Fruit fly (Drosophila melanogaster) whole organism, embryonic: ENCODE data around the gene CG7518.

ENCODE experiments used
- Atf6 ChIP-seq: fragments of 200-800 bp; sonication (Bioruptor generic); IDR thresholded peaks from 2 replicates; pipeline ENCODE4 v1.3.6; 2022; ENCODE audit warnings: missing biosample characterization, missing genetic modification characterization
- B-H2 ChIP-seq: fragments of 200-800 bp; sonication (Bioruptor generic); optimal IDR thresholded peaks from 2 replicates; lab custom pipeline; 2018; ENCODE audit warnings: missing biosample characterization, mild to moderate bottlenecking, missing genetic modification characterization
- BtbVII ChIP-seq: fragments of 200-800 bp; sonication (Bioruptor generic); optimal IDR thresholded peaks from 3 replicates; lab custom pipeline; 2017; ENCODE audit warnings: missing biosample characterization, mild to moderate bottlenecking, missing genetic modification characterization
- CG11398 ChIP-seq: fragments of 200-800 bp; sonication (Bioruptor generic); optimal IDR thresholded peaks from 2 replicates; lab custom pipeline; 2016; ENCODE audit warnings: missing biosample characterization, missing genetic modification characterization
- CG12659 ChIP-seq: fragments of 200-800 bp; sonication (Bioruptor generic); optimal IDR thresholded peaks from 3 replicates; lab custom pipeline; 2017; ENCODE audit warnings: mild to moderate bottlenecking, missing biosample characterization, missing genetic modification reagents, missing genetic modification characterization
- CG12942 ChIP-seq: fragments of 200-800 bp; sonication (Bioruptor generic); optimal IDR thresholded peaks from 3 replicates; lab custom pipeline; 2016; ENCODE audit warnings: missing biosample characterization, missing genetic modification characterization
- CG13296 ChIP-seq: fragments of 200-800 bp; sonication (Bioruptor generic); optimal IDR thresholded peaks from 3 replicates; lab custom pipeline; 2018; ENCODE audit warnings: missing biosample characterization, mild to moderate bottlenecking, missing genetic modification characterization
- CG14710 ChIP-seq: fragments of 200-800 bp; sonication (Bioruptor generic); optimal IDR thresholded peaks from 3 replicates; lab custom pipeline; 2019; ENCODE audit warnings: missing biosample characterization, mild to moderate bottlenecking, missing genetic modification characterization, moderate library complexity
- CG15269 ChIP-seq: fragments of 200-800 bp; sonication (Bioruptor generic); optimal IDR thresholded peaks from 2 replicates; lab custom pipeline; 2018; ENCODE audit warnings: missing biosample characterization, mild to moderate bottlenecking, missing genetic modification characterization, moderate library complexity
- CG31365 ChIP-seq: fragments of 200-800 bp; sonication (Bioruptor generic); optimal IDR thresholded peaks from 2 replicates; lab custom pipeline; 2018; ENCODE audit warnings: missing biosample characterization, mild to moderate bottlenecking, missing genetic modification characterization
- CG3163 ChIP-seq: fragments of 200-800 bp; sonication (Bioruptor generic); optimal IDR thresholded peaks from 3 replicates; lab custom pipeline; 2016; ENCODE audit warnings: missing biosample characterization, missing genetic modification characterization
- CG3847 ChIP-seq: fragments of 200-800 bp; sonication (Bioruptor generic); IDR thresholded peaks from 2 replicates; pipeline ENCODE4 v1.3.6; 2022; ENCODE audit warnings: missing biosample characterization, missing genetic modification characterization
- CG6854 ChIP-seq: fragments of 200-800 bp; sonication (Bioruptor generic); optimal IDR thresholded peaks from 3 replicates; lab custom pipeline; 2017; ENCODE audit warnings: missing biosample characterization, mild to moderate bottlenecking, missing genetic modification characterization
- CG7271 ChIP-seq: fragments of 200-800 bp; sonication (Bioruptor generic); optimal IDR thresholded peaks from 2 replicates; lab custom pipeline; 2018; ENCODE audit warnings: missing biosample characterization, mild to moderate bottlenecking, missing genetic modification characterization, moderate library complexity
- CG8089 ChIP-seq: fragments of 200-800 bp; sonication (Bioruptor generic); optimal IDR thresholded peaks from 3 replicates; lab custom pipeline; 2016; ENCODE audit warnings: missing biosample characterization, missing genetic modification characterization
- CG9817 ChIP-seq: fragments of 200-800 bp; sonication (Bioruptor generic); optimal IDR thresholded peaks from 2 replicates; lab custom pipeline; 2018; ENCODE audit warnings: missing biosample characterization, mild to moderate bottlenecking, missing genetic modification characterization, moderate library complexity
- D ChIP-seq, 2 experiments: fragments of 200-800 bp in 1 of 2; fragments of >200 bp in 1 of 2; sonication (Bioruptor generic) in 1 of 2; optimal IDR thresholded peaks; 2 replicates in 1 of 2; 3 replicates in 1 of 2; lab custom pipeline; 2017; ENCODE audit warnings: mild to moderate bottlenecking in 1 of 2, missing biosample characterization in 1 of 2, missing genetic modification characterization in 1 of 2, missing genetic modification reagents in 1 of 2
- Dek ChIP-seq: fragments of 200-800 bp; sonication (Bioruptor generic); optimal IDR thresholded peaks from 3 replicates; lab custom pipeline; 2019; ENCODE audit warnings: missing biosample characterization, mild to moderate bottlenecking, missing genetic modification characterization, moderate library complexity
- Ets65A ChIP-seq: fragments of 200-800 bp; sonication (Bioruptor generic); peaks from one replicate; lab custom pipeline; 2016; ENCODE audit warnings: missing biosample characterization, missing genetic modification characterization
- Gsc ChIP-seq: fragments of 200-800 bp; sonication (Bioruptor generic); IDR thresholded peaks from 2 replicates; pipeline ENCODE4 v1.3.6; 2022; ENCODE audit warnings: missing biosample characterization, missing genetic modification characterization
- Jarid2 ChIP-seq: fragments of 200-800 bp; sonication (Bioruptor generic); optimal IDR thresholded peaks from 3 replicates; lab custom pipeline; 2017; ENCODE audit warnings: mild to moderate bottlenecking, missing biosample characterization, missing genetic modification reagents, missing genetic modification characterization
- Max ChIP-seq: fragments of 200-800 bp; sonication (Bioruptor generic); optimal IDR thresholded peaks from 2 replicates; lab custom pipeline; 2016; ENCODE audit warnings: missing biosample characterization, mild to moderate bottlenecking, missing genetic modification characterization
- Meics ChIP-seq: fragments of 200-800 bp; sonication (Bioruptor generic); optimal IDR thresholded peaks from 2 replicates; lab custom pipeline; 2017; ENCODE audit warnings: missing biosample characterization, mild to moderate bottlenecking, missing genetic modification characterization
- NFAT ChIP-seq: fragments of 200-800 bp; sonication (Bioruptor generic); IDR thresholded peaks from 2 replicates; pipeline ENCODE4 v1.3.6; 2022; ENCODE audit warnings: missing biosample characterization, missing genetic modification characterization
- Oaz ChIP-seq: fragments of 200-800 bp; sonication (Bioruptor generic); IDR thresholded peaks from 2 replicates; pipeline ENCODE4 v1.3.6; 2022; ENCODE audit warnings: missing biosample characterization, missing genetic modification characterization
- PHDP ChIP-seq: fragments of 200-800 bp; sonication (Bioruptor generic); optimal IDR thresholded peaks from 3 replicates; lab custom pipeline; 2018; ENCODE audit warnings: missing biosample characterization, mild to moderate bottlenecking, missing genetic modification characterization, moderate library complexity
- Sin3A ChIP-seq: fragments of >200 bp; optimal IDR thresholded peaks from 2 replicates; lab custom pipeline; 2018
- Trl ChIP-seq, 3 experiments: fragments of >200 bp in 2 of 3; fragments of 200-800 bp in 1 of 3; sonication (Bioruptor generic) in 1 of 3; optimal IDR thresholded peaks; 2 replicates in 1 of 3; 3 replicates in 2 of 3; lab custom pipeline; 2016 to 2017; ENCODE audit warnings: missing biosample characterization in 1 of 3, missing genetic modification characterization in 1 of 3
- caup ChIP-seq: fragments of 200-800 bp; sonication (Bioruptor generic); optimal IDR thresholded peaks from 3 replicates; lab custom pipeline; 2017; ENCODE audit warnings: missing biosample characterization, mild to moderate bottlenecking, missing genetic modification characterization, moderate library complexity; ENCODE audit not compliant: severe bottlenecking
- chif ChIP-seq, 2 experiments: fragments of 200-800 bp; sonication (Bioruptor generic); optimal IDR thresholded peaks; 3 replicates each; lab custom pipeline; 2016; ENCODE audit warnings: missing biosample characterization in 2 of 2, missing genetic modification characterization in 2 of 2
- ewg ChIP-seq: fragments of 200-800 bp; sonication (Bioruptor generic); optimal IDR thresholded peaks from 3 replicates; lab custom pipeline; 2017; ENCODE audit warnings: mild to moderate bottlenecking, missing biosample characterization, missing genetic modification reagents, missing genetic modification characterization
- grn ChIP-seq: fragments of 200-800 bp; sonication (Bioruptor generic); optimal IDR thresholded peaks from 3 replicates; lab custom pipeline; 2017; ENCODE audit warnings: missing biosample characterization, missing genetic modification characterization
- hth ChIP-seq: fragments of >200 bp; optimal IDR thresholded peaks from 2 replicates; lab custom pipeline; 2017; ENCODE audit warnings: inconsistent platforms
- kay ChIP-seq: fragments of 200-800 bp; sonication (Bioruptor generic); optimal IDR thresholded peaks from 2 replicates; lab custom pipeline; 2016; ENCODE audit warnings: missing biosample characterization, missing genetic modification characterization
- lola ChIP-seq, 3 experiments: fragments of >200 bp in 2 of 3; fragments of 200-800 bp in 1 of 3; sonication (Bioruptor generic) in 1 of 3; optimal IDR thresholded peaks; 2 replicates each; lab custom pipeline; 2017 to 2019; ENCODE audit warnings: missing biosample characterization in 3 of 3, missing genetic modification characterization in 3 of 3, mild to moderate bottlenecking in 1 of 3, moderate library complexity in 1 of 3
- mld ChIP-seq: fragments of 200-800 bp; sonication (Bioruptor generic); IDR thresholded peaks from 3 replicates; pipeline ENCODE4 v1.3.6; 2022; ENCODE audit warnings: missing biosample characterization, missing genetic modification characterization; ENCODE audit not compliant: partially characterized antibody
- nmo ChIP-seq: fragments of 200-800 bp; sonication (Bioruptor generic); optimal IDR thresholded peaks from 2 replicates; lab custom pipeline; 2018; ENCODE audit warnings: missing biosample characterization, mild to moderate bottlenecking, missing genetic modification characterization, moderate library complexity
- odd ChIP-seq: fragments of 200-800 bp; sonication (Bioruptor generic); optimal IDR thresholded peaks from 2 replicates; lab custom pipeline; 2017; ENCODE audit warnings: missing biosample characterization, mild to moderate bottlenecking, missing genetic modification characterization
- otp ChIP-seq: fragments of 200-800 bp; sonication (Bioruptor generic); IDR thresholded peaks from 3 replicates; pipeline ENCODE4, ENCODE4 v1.3.6; 2022; ENCODE audit warnings: missing biosample characterization, missing genetic modification characterization
- pb ChIP-seq: fragments of 200-800 bp; sonication (Bioruptor generic); optimal IDR thresholded peaks from 3 replicates; lab custom pipeline; 2016; ENCODE audit warnings: missing biosample characterization, missing genetic modification characterization
- rib ChIP-seq: fragments of 200-800 bp; sonication (Bioruptor generic); IDR thresholded peaks from 2 replicates; pipeline ENCODE4 v1.3.6; 2022; ENCODE audit warnings: missing biosample characterization, missing genetic modification characterization
- sd ChIP-seq: fragments of 200-800 bp; sonication (Bioruptor generic); optimal IDR thresholded peaks from 3 replicates; lab custom pipeline; 2018; ENCODE audit warnings: missing biosample characterization, mild to moderate bottlenecking, missing genetic modification characterization, moderate library complexity
- seq ChIP-seq: fragments of 200-800 bp; sonication (Bioruptor generic); IDR thresholded peaks from 2 replicates; pipeline ENCODE4 v1.3.6; 2022; ENCODE audit warnings: missing biosample characterization, missing genetic modification characterization
- sim ChIP-seq: fragments of 200-800 bp; sonication (Bioruptor generic); IDR thresholded peaks from 2 replicates; pipeline ENCODE4 v1.3.6; 2022; ENCODE audit warnings: missing biosample characterization, missing genetic modification characterization
- sna ChIP-seq: fragments of 200-800 bp; sonication (Bioruptor generic); IDR thresholded peaks from 2 replicates; pipeline ENCODE4 v1.3.6; 2022; ENCODE audit warnings: missing biosample characterization, missing genetic modification characterization; ENCODE audit not compliant: partially characterized antibody
- sug ChIP-seq: fragments of 200-800 bp; optimal IDR thresholded peaks from 2 replicates; lab custom pipeline; 2019; ENCODE audit warnings: missing biosample characterization, mild to moderate bottlenecking, missing genetic modification characterization, moderate library complexity
- tap ChIP-seq: fragments of 200-800 bp; optimal IDR thresholded peaks from 3 replicates; lab custom pipeline; 2019; ENCODE audit warnings: missing biosample characterization, mild to moderate bottlenecking, missing genetic modification characterization, moderate library complexity
- vvl ChIP-seq: fragments of 200-800 bp; sonication (Bioruptor generic); IDR thresholded peaks from 2 replicates; pipeline ENCODE4 v1.3.6; 2022; ENCODE audit warnings: missing biosample characterization, missing genetic modification characterization
- z ChIP-seq: fragments of 200-800 bp; sonication (Bioruptor generic); IDR thresholded peaks from 3 replicates; pipeline ENCODE4 v1.3.6; 2022; ENCODE audit warnings: missing biosample characterization, missing genetic modification characterization

The CG7518 gene

dm6 chr3R:13051298-13051723 is 53.4 kb downstream of the CG7518 start, which contains the start of gene CG7966 (continued):
- peak; percentile 83 for TF ChIP-seq Jarid2
- TF ChIP-seq CG8089 = no peak
- TF ChIP-seq Sin3A (lab: Kevin White, UChicago) = no peak
- 0 out of 2 replicates have a peak, but pooled peaks have one; percentile 33 for TF ChIP-seq sim (GFP tag; lab: Robert Waterston, UW)
- no peak for TF ChIP-seq Meics (GFP tag; lab: Kevin White, UChicago)
- 0 out of 3 replicates have a peak, but pooled peaks have one; percentile 41 for TF ChIP-seq otp (GFP tag; lab: Robert Waterston, UW)
- no peak for TF ChIP-seq rib (GFP tag; lab: Robert Waterston, UW)
- peak; percentile 27 for TF ChIP-seq CG31365 (tag; lab: Kevin White, UChicago)
- TF ChIP-seq caup (GFP tag; lab: Kevin White, UChicago) = peak; percentile 63
- TF ChIP-seq CG11398 = no peak
- no peak for TF ChIP-seq Gsc (GFP tag; lab: Robert Waterston, UW)
- TF ChIP-seq CG12659 (GFP tag; lab: Kevin White, UChicago) = no peak
- TF ChIP-seq CG13296 (GFP tag; lab: Kevin White, UChicago) = peak; percentile 19
- peak; percentile 42 for TF ChIP-seq B-H2 (GFP tag; lab: Kevin White, UChicago)
- TF ChIP-seq tap = peak; percentile 33
- peak; percentile 65 to 81 for TF ChIP-seq Trl (optimal IDR thresholded peaks at IDR 0.05; lab: Kevin White, UChicago)
- no peak for TF ChIP-seq Trl (GFP tag; optimal IDR thresholded peaks at IDR 0.05; lab: Kevin White, UChicago)
- no peak for TF ChIP-seq lola (GFP tag; optimal IDR thresholded peaks at IDR 0.05; lab: Kevin White, UChicago)
- TF ChIP-seq pb (GFP tag; lab: Kevin White, UChicago) = peak; percentile 91
- TF ChIP-seq D (optimal IDR thresholded peaks at IDR 0.05; lab: Kevin White, UChicago) = no peak
- TF ChIP-seq D (GFP tag; optimal IDR thresholded peaks at IDR 0.05; lab: Kevin White, UChicago) = no peak
- peak; percentile 32 for TF ChIP-seq CG6854 (GFP tag; lab: Kevin White, UChicago)
- no peak for TF ChIP-seq sna (GFP tag; lab: Robert Waterston, UW)
- TF ChIP-seq chif (GFP tag; optimal IDR thresholded peaks at IDR 0.05; lab: Kevin White, UChicago) = no peak
- peak; percentile 2 for TF ChIP-seq odd
- peak; percentile 46 for TF ChIP-seq Dek (tag; lab: Kevin White, UChicago)
- peak; percentile 20 for TF ChIP-seq sd
- TF ChIP-seq kay (GFP tag; lab: Kevin White, UChicago) = peak; percentile 44
- TF ChIP-seq PHDP = peak; percentile 31
- no peak for TF ChIP-seq z (GFP tag; lab: Robert Waterston, UW)
- no peak for TF ChIP-seq Ets65A
- TF ChIP-seq CG15269 (tag; lab: Kevin White, UChicago) = no peak
- TF ChIP-seq seq (GFP tag; lab: Robert Waterston, UW) = 0 out of 2 replicates have a peak, but pooled peaks have one; percentile 32
- TF ChIP-seq CG7271 = no peak
- TF ChIP-seq vvl (GFP tag; lab: Robert Waterston, UW) = peak; percentile 51; the same call in 1 of the 2 replicates
- TF ChIP-seq grn (GFP tag; lab: Kevin White, UChicago) = peak; percentile 97
- peak; percentile 2 for TF ChIP-seq BtbVII (GFP tag; lab: Kevin White, UChicago)

DNA sequence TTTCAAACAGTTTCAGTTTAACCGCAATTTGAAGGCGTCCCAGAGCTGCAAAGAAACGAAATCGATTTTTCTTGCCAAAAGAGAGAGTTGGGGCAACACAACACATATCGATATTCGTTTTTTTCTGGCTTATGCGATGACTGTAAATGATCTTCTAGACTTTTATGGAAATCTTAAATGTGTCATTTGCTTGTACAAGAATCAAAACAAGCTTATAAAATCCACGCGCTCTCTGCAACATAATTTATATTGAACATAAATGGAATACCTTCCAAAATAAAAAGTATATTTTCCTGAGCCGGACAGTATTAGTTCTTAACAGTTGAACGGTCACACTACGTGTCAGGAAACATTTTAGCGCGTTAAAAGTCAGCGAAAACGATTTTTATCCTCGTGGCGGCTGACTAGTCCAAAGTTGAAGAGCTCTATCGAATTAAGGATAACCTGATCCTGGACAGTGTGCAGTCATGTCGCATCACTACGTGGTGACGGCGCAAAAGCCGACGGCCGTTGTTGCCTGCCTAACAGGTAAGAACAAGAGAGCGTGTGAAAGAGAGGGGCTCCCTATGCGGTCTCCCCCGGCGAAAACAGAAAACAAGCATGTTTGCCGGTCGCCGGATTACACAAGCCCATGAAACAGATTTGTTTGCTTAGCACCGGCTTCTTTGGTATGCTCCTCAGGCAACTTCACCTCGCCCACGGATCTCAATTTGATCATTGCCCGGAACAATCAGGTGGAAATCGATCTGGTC is 54.2 kb downstream of the CG7518 start, which contains the start of gene pic:
Gene pic (plus strand): TSS at position 304 of the 752 bp plus-strand sequence.
- 0 out of 3 replicates have a peak, but pooled peaks have one; percentile 12 for TF ChIP-seq mld
- TF ChIP-seq CG9817 (tag; lab: Kevin White, UChicago) = no peak
- no peak for TF ChIP-seq Oaz (GFP tag; lab: Robert Waterston, UW)
- peak; percentile 58 for TF ChIP-seq nmo
- peak; percentile 38 for TF ChIP-seq Max (GFP tag; lab: Kevin White, UChicago)
- peak; percentile 76 for TF ChIP-seq CG14710
- no peak for TF ChIP-seq hth (lab: Kevin White, UChicago)
- TF ChIP-seq NFAT (GFP tag; lab: Robert Waterston, UW) = no peak
- peak; percentile 1 for TF ChIP-seq CG3163 (GFP tag; lab: Kevin White, UChicago)
- no peak for TF ChIP-seq sug
- no peak for TF ChIP-seq Atf6
- no peak for TF ChIP-seq CG12942 (GFP tag; lab: Kevin White, UChicago)
- no peak for TF ChIP-seq ewg (GFP tag; lab: Kevin White, UChicago)
- TF ChIP-seq CG3847 (GFP tag; lab: Robert Waterston, UW) = peak; percentile 25; the same call in 1 of the 2 replicates
